Fruit fly (Drosophila melanogaster) whole organism, adult: ENCODE results near the gene CG41099.

Source experiments
- CG11617 ChIP-seq: fragments of 200-800 bp; sonication (Bioruptor generic); optimal IDR thresholded peaks from 2 replicates; lab custom pipeline; 2017; ENCODE audit warnings: mild to moderate bottlenecking, missing biosample characterization, missing genetic modification reagents, missing genetic modification characterization
- CG12768 ChIP-seq: fragments of 200-800 bp; sonication (Bioruptor generic); optimal IDR thresholded peaks from 2 replicates; lab custom pipeline; 2017; ENCODE audit warnings: missing biosample characterization, missing genetic modification characterization, mild to moderate bottlenecking, moderate library complexity, missing genetic modification reagents
- CG14711 ChIP-seq: fragments of 200-800 bp; sonication (Bioruptor generic); optimal IDR thresholded peaks from 2 replicates; lab custom pipeline; 2018; ENCODE audit warnings: missing biosample characterization, mild to moderate bottlenecking, missing genetic modification characterization, moderate library complexity
- CG1620 ChIP-seq: fragments of 200-800 bp; sonication (Bioruptor generic); optimal IDR thresholded peaks from 2 replicates; lab custom pipeline; 2016; ENCODE audit warnings: missing biosample characterization, missing genetic modification characterization
- CG33017 ChIP-seq: fragments of 200-800 bp; sonication (Bioruptor generic); optimal IDR thresholded peaks from 2 replicates; lab custom pipeline; 2018; ENCODE audit warnings: missing biosample characterization, mild to moderate bottlenecking, missing genetic modification characterization, moderate library complexity
- CG5204 ChIP-seq: fragments of 200-800 bp; sonication (Bioruptor generic); optimal IDR thresholded peaks from 2 replicates; lab custom pipeline; 2016; ENCODE audit warnings: missing biosample characterization, missing genetic modification characterization
- CG7045 ChIP-seq: fragments of 200-800 bp; sonication (Bioruptor generic); optimal IDR thresholded peaks from 2 replicates; lab custom pipeline; 2017; ENCODE audit warnings: missing biosample characterization, mild to moderate bottlenecking, missing genetic modification characterization
- CG7101 ChIP-seq: fragments of 200-800 bp; sonication (Bioruptor generic); optimal IDR thresholded peaks from 2 replicates; lab custom pipeline; 2018; ENCODE audit warnings: missing biosample characterization, mild to moderate bottlenecking, missing genetic modification characterization, moderate library complexity
- Clk ChIP-seq: fragments of 200-800 bp; sonication (Bioruptor generic); optimal IDR thresholded peaks from 2 replicates; lab custom pipeline; 2017; ENCODE audit warnings: missing biosample characterization, missing genetic modification characterization
- Crg-1 ChIP-seq: fragments of 200-800 bp; sonication (Bioruptor generic); optimal IDR thresholded peaks from 2 replicates; lab custom pipeline; 2016; ENCODE audit warnings: missing biosample characterization, missing genetic modification characterization
- Hr96 ChIP-seq: fragments of 200-800 bp; sonication (Bioruptor generic); optimal IDR thresholded peaks from 2 replicates; lab custom pipeline; 2016; ENCODE audit warnings: missing biosample characterization, missing genetic modification characterization
- Mnt ChIP-seq: fragments of 200-800 bp; sonication (Bioruptor generic); optimal IDR thresholded peaks from 2 replicates; lab custom pipeline; 2016; ENCODE audit warnings: missing biosample characterization, mild to moderate bottlenecking, missing genetic modification characterization
- bab1 ChIP-seq: fragments of 200-800 bp; sonication (Bioruptor generic); optimal IDR thresholded peaks from 3 replicates; lab custom pipeline; 2019; ENCODE audit warnings: missing biosample characterization, mild to moderate bottlenecking, missing genetic modification characterization, moderate library complexity
- cic ChIP-seq: fragments of 200-800 bp; sonication (Bioruptor generic); optimal IDR thresholded peaks from 2 replicates; lab custom pipeline; 2017; ENCODE audit warnings: missing biosample characterization, mild to moderate bottlenecking, missing genetic modification characterization, moderate library complexity
- cnc ChIP-seq, 2 experiments: fragments of >200 bp; optimal IDR thresholded peaks; 2 replicates each; lab custom pipeline; 2017
- kay ChIP-seq: fragments of 200-800 bp; sonication (Bioruptor generic); peaks from one replicate; lab custom pipeline; 2016; ENCODE audit warnings: missing biosample characterization, missing genetic modification characterization, borderline replicate concordance
- ovo ChIP-seq: fragments of 200-800 bp; sonication (Bioruptor generic); optimal IDR thresholded peaks from 2 replicates; lab custom pipeline; 2016; ENCODE audit warnings: missing biosample characterization, missing genetic modification characterization
- pad ChIP-seq: fragments of 200-800 bp; sonication (Bioruptor generic); optimal IDR thresholded peaks from 3 replicates; lab custom pipeline; 2017; ENCODE audit warnings: missing biosample characterization, missing genetic modification characterization, mild to moderate bottlenecking, moderate library complexity, missing genetic modification reagents
- tj ChIP-seq: fragments of 200-800 bp; sonication (Bioruptor generic); optimal IDR thresholded peaks from 3 replicates; lab custom pipeline; 2017; ENCODE audit warnings: missing biosample characterization, mild to moderate bottlenecking, missing genetic modification characterization, moderate library complexity
- toe ChIP-seq: fragments of 200-800 bp; sonication (Bioruptor generic); optimal IDR thresholded peaks from 2 replicates; lab custom pipeline; 2016; ENCODE audit warnings: missing biosample characterization, missing genetic modification characterization

The CG41099 gene

DNA sequence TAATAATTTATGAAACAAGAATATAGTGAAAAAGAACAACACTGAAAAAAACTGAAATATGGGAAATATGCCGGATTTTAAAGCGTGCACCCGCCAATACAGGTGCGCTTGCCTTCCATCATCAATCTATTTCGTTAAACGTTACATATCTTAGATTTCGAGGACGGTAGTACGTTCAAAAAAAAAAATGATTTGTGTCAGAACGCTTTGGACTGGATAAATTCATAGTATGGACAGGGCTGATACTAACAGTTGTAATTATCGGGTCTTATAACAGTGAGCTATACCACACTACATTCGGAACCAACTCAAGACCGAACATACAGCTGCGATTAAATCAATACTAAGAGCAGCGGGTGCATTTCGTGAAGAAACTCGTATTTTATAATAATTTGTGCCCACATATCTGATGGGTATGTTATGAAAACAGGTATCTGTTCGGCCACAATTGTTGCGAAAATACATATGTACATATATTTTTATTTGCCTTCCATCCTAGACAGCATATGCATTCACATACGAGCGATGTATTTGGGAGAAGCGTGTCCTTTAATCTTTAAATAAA lies at the start of gene CG41099:
Gene CG41099 (plus strand): TSS at position 248 of the 565 bp plus-strand sequence.
- TF ChIP-seq toe (GFP tag; lab: Kevin White, UChicago) (peak; percentile 22), pad (GFP tag; lab: Kevin White, UChicago) (no peak), CG5204 (GFP tag; lab: Kevin White, UChicago) (peak; percentile 14)

DNA sequence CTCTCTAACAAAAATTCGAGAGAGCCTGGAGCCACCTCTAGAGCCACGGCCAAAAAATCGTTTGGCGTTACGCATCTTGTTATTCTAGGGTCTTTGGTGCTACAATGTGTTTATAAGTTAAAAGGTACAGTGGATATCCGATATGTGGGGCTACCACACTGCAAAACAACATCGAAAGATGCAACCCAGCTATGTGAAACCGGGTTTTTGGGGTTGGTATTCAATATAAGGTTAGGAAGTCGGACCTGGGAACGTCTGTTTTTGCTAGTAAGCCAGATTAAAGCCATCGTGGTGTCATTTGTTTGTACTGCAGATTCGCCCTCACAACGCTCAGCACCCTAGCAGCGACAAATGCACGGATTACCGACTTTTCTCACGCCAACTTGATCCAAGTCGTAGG lies 3.6 kb upstream of the CG41099 start:
- TF ChIP-seq Hr96 (no peak), CG11617 (GFP tag; lab: Kevin White, UChicago) (no peak), CG1620 (GFP tag; lab: Kevin White, UChicago) (no peak), ovo (no peak), CG5204 (GFP tag; lab: Kevin White, UChicago) (no peak), CG33017 (tag; lab: Kevin White, UChicago) (no peak), CG7045 (GFP tag; lab: Kevin White, UChicago) (no peak), tj (GFP tag; lab: Kevin White, UChicago) (no peak), CG7101 (no peak), Mnt (no peak), cic (GFP tag; lab: Kevin White, UChicago) (no peak), CG12768 (no peak), bab1 (GFP tag; lab: Kevin White, UChicago) (no peak), pad (GFP tag; lab: Kevin White, UChicago) (no peak), Clk (GFP tag; lab: Kevin White, UChicago) (no peak), toe (GFP tag; lab: Kevin White, UChicago) (no peak), Crg-1 (GFP tag; lab: Kevin White, UChicago) (no peak), cnc (optimal IDR thresholded peaks at IDR 0.05; lab: Kevin White, UChicago) (no peak), CG14711 (tag; lab: Kevin White, UChicago) (no peak), kay (GFP tag; lab: Kevin White, UChicago) (no peak)

DNA sequence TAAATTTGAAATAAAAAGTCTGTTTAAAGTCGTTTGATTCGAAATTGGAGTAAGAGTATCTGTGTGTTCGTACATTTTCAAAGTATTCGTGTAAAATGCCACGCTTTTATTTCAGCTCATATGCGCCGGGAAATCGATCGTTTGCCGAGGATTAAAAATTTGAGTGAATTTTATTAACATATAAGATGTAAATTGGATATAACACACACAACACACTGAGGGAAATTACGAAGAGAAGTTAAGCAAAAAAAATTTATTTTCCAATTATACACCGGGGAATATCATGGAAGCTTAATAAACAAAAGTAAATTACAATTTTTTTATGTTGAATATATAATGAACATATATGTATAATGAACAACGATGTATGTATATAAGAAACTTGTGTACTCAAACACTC lies 764 bp upstream of the CG41099 start:
- no peak for TF ChIP-seq Crg-1 (GFP tag; lab: Kevin White, UChicago)
- TF ChIP-seq tj (GFP tag; lab: Kevin White, UChicago): no peak
- TF ChIP-seq CG11617 (GFP tag; lab: Kevin White, UChicago): no peak
- TF ChIP-seq cic (GFP tag; lab: Kevin White, UChicago): no peak
- no peak for TF ChIP-seq CG33017 (tag; lab: Kevin White, UChicago)
- TF ChIP-seq CG5204 (GFP tag; lab: Kevin White, UChicago): no peak
- no peak for TF ChIP-seq Mnt
- TF ChIP-seq ovo: no peak

DNA sequence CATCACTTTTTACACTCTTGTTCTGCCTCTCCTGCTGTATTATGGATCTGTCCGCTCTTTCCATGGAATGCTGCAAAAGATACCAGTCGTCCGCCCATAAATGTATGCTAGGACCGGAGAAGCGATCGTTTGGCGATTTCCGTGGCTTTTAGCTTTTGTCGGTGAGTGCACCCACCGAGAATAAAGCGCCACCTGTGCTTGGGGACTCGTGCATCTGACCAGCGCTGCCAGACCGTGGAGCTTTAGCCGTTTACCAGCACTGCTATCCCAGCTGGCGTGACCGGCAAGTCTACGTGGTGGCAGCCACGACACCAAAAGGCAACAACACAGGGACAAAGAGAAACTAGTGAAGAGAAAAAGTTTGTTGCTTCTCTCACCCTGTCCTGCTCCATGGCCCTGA lies 42.2 kb downstream of the CG41099 start:
- TF ChIP-seq Mnt (no peak), pad (GFP tag; lab: Kevin White, UChicago) (no peak), ovo (no peak), Crg-1 (GFP tag; lab: Kevin White, UChicago) (no peak), cic (GFP tag; lab: Kevin White, UChicago) (no peak), bab1 (GFP tag; lab: Kevin White, UChicago) (no peak), CG12768 (no peak), CG11617 (GFP tag; lab: Kevin White, UChicago) (no peak), CG14711 (tag; lab: Kevin White, UChicago) (no peak), CG7045 (GFP tag; lab: Kevin White, UChicago) (no peak), CG7101 (no peak), CG5204 (GFP tag; lab: Kevin White, UChicago) (no peak)
